Fruit fly (Drosophila melanogaster) whole organism, adult: ENCODE measurements around the gene Tektin-C.

ENCODE experiments used
- Clk ChIP-seq: fragments of 200-800 bp; sonication (Bioruptor generic); optimal IDR thresholded peaks from 2 replicates; lab custom pipeline; 2017; ENCODE audit warnings: missing biosample characterization, missing genetic modification characterization
- Hr96 ChIP-seq: fragments of 200-800 bp; sonication (Bioruptor generic); optimal IDR thresholded peaks from 2 replicates; lab custom pipeline; 2016; ENCODE audit warnings: missing biosample characterization, missing genetic modification characterization

dm6 chr3L:5828275-5828674 lies 31.9 kb upstream of the Tektin-C start:
- TF ChIP-seq Clk (GFP tag; lab: Kevin White, UChicago) (no peak), Hr96 (no peak)
